Fruit fly (Drosophila melanogaster) whole organism, embryonic: Measurements from ENCODE around the gene CG1463.

Experiments used
- Abd-B ChIP-seq: fragments of 200-800 bp; sonication (Bioruptor generic); optimal IDR thresholded peaks from 2 replicates; lab custom pipeline; 2018; ENCODE audit warnings: missing biosample characterization, mild to moderate bottlenecking, missing genetic modification characterization, moderate library complexity
- Bdp1 ChIP-seq: fragments of 200-800 bp; sonication (Bioruptor generic); optimal IDR thresholded peaks from 3 replicates; lab custom pipeline; 2016; ENCODE audit warnings: missing biosample characterization, missing genetic modification characterization
- C15 ChIP-seq: fragments of 200-800 bp; sonication (Bioruptor generic); IDR thresholded peaks from 3 replicates; pipeline ENCODE4 v1.3.6; 2022; ENCODE audit warnings: missing biosample characterization, missing genetic modification characterization
- CG10209 ChIP-seq: fragments of 200-800 bp; sonication (Bioruptor generic); optimal IDR thresholded peaks from 3 replicates; lab custom pipeline; 2017; ENCODE audit warnings: missing biosample characterization, mild to moderate bottlenecking, missing genetic modification characterization, missing genetic modification reagents
- CG10321 ChIP-seq: fragments of 200-800 bp; sonication (Bioruptor generic); IDR thresholded peaks from 2 replicates; pipeline ENCODE4 v1.3.6; 2022; ENCODE audit warnings: missing biosample characterization, missing genetic modification characterization
- CG11560 ChIP-seq: fragments of 200-800 bp; sonication (Bioruptor generic); IDR thresholded peaks from 3 replicates; pipeline ENCODE4 v1.3.6; 2022; ENCODE audit warnings: missing biosample characterization, missing genetic modification characterization
- CG15011 ChIP-seq: fragments of 200-800 bp; sonication (Bioruptor generic); optimal IDR thresholded peaks from 3 replicates; lab custom pipeline; 2018; ENCODE audit warnings: missing biosample characterization, mild to moderate bottlenecking, missing genetic modification characterization
- CG15514 ChIP-seq: fragments of 200-800 bp; sonication (Bioruptor generic); optimal IDR thresholded peaks from 3 replicates; lab custom pipeline; 2017; ENCODE audit warnings: missing biosample characterization, missing genetic modification characterization, mild to moderate bottlenecking, moderate library complexity, missing genetic modification reagents
- CG1603 ChIP-seq: fragments of 200-800 bp; sonication (Bioruptor generic); optimal IDR thresholded peaks from 2 replicates; lab custom pipeline; 2019; ENCODE audit warnings: missing biosample characterization, mild to moderate bottlenecking, missing genetic modification characterization, moderate library complexity
- CG1647 ChIP-seq: fragments of 200-800 bp; sonication (Bioruptor generic); optimal IDR thresholded peaks from 3 replicates; lab custom pipeline; 2016; ENCODE audit warnings: missing biosample characterization, missing genetic modification characterization
- CG16863 ChIP-seq: fragments of 200-800 bp; sonication (Bioruptor generic); optimal IDR thresholded peaks from 3 replicates; lab custom pipeline; 2016; ENCODE audit warnings: missing biosample characterization, missing genetic modification characterization
- CG17912 ChIP-seq: fragments of 200-800 bp; sonication (Bioruptor generic); optimal IDR thresholded peaks from 2 replicates; lab custom pipeline; 2018; ENCODE audit warnings: missing biosample characterization, mild to moderate bottlenecking, missing genetic modification characterization
- CG18764 ChIP-seq: fragments of 200-800 bp; sonication (Bioruptor generic); optimal IDR thresholded peaks from 3 replicates; lab custom pipeline; 2016; ENCODE audit warnings: missing biosample characterization, missing genetic modification characterization
- CG3281 ChIP-seq: fragments of 200-800 bp; sonication (Bioruptor generic); optimal IDR thresholded peaks from 3 replicates; lab custom pipeline; 2017; ENCODE audit warnings: missing biosample characterization, mild to moderate bottlenecking, missing genetic modification characterization
- CG3726 ChIP-seq: fragments of 200-800 bp; sonication (Bioruptor generic); IDR thresholded peaks from 3 replicates; pipeline ENCODE4, ENCODE4 v1.3.6; 2022; ENCODE audit warnings: missing biosample characterization, missing genetic modification characterization
- CG4854 ChIP-seq: fragments of 200-800 bp; sonication (Bioruptor generic); optimal IDR thresholded peaks from 2 replicates; lab custom pipeline; 2016; ENCODE audit warnings: missing biosample characterization, missing genetic modification characterization, inconsistent platforms
- CG6689 ChIP-seq: fragments of 200-800 bp; sonication (Bioruptor generic); IDR thresholded peaks from 2 replicates; pipeline ENCODE4 v1.3.6; 2022; ENCODE audit warnings: missing biosample characterization, missing genetic modification characterization
- CG6765 ChIP-seq: fragments of 200-800 bp; sonication (Bioruptor generic); optimal IDR thresholded peaks from 3 replicates; lab custom pipeline; 2017; ENCODE audit warnings: missing biosample characterization, mild to moderate bottlenecking, missing genetic modification characterization
- CG6791 ChIP-seq: fragments of 200-800 bp; sonication (Bioruptor generic); IDR thresholded peaks from 3 replicates; pipeline ENCODE4 v1.3.6; 2022; ENCODE audit warnings: missing biosample characterization, missing genetic modification characterization; ENCODE audit not compliant: partially characterized antibody
- CG6813 ChIP-seq: fragments of 200-800 bp; sonication (Bioruptor generic); optimal IDR thresholded peaks from 2 replicates; lab custom pipeline; 2017; ENCODE audit warnings: missing biosample characterization, missing genetic modification characterization, mild to moderate bottlenecking, moderate library complexity, missing genetic modification reagents
- CG8478 ChIP-seq: fragments of >200 bp; optimal IDR thresholded peaks from 2 replicates; lab custom pipeline; 2018
- CHES-1-like ChIP-seq: fragments of 200-800 bp; sonication (Bioruptor generic); optimal IDR thresholded peaks from 2 replicates; lab custom pipeline; 2016; ENCODE audit warnings: missing biosample characterization, missing genetic modification characterization
- CoRest ChIP-seq: fragments of 200-800 bp; sonication (Bioruptor generic); optimal IDR thresholded peaks from 3 replicates; lab custom pipeline; 2018; ENCODE audit warnings: missing biosample characterization, mild to moderate bottlenecking, missing genetic modification characterization, moderate library complexity
- D19A ChIP-seq: fragments of 200-800 bp; optimal IDR thresholded peaks from 3 replicates; lab custom pipeline; 2019; ENCODE audit warnings: missing biosample characterization, mild to moderate bottlenecking, missing genetic modification characterization, moderate library complexity
- Deaf1 ChIP-seq: fragments of 200-800 bp; optimal IDR thresholded peaks from 3 replicates; lab custom pipeline; 2019; ENCODE audit warnings: missing biosample characterization, mild to moderate bottlenecking, missing genetic modification characterization, moderate library complexity
- Fer1 ChIP-seq: fragments of 200-800 bp; sonication (Bioruptor generic); optimal IDR thresholded peaks from 2 replicates; lab custom pipeline; 2017; ENCODE audit warnings: missing biosample characterization, mild to moderate bottlenecking, missing genetic modification characterization
- Fer2 ChIP-seq: fragments of 200-800 bp; sonication (Bioruptor generic); optimal IDR thresholded peaks from 2 replicates; lab custom pipeline; 2018; ENCODE audit warnings: missing biosample characterization, mild to moderate bottlenecking, missing genetic modification characterization, moderate library complexity
- MTF-1 ChIP-seq: fragments of 200-800 bp; sonication (Bioruptor generic); optimal IDR thresholded peaks from 2 replicates; lab custom pipeline; 2018; ENCODE audit warnings: missing biosample characterization, mild to moderate bottlenecking, missing genetic modification characterization, borderline replicate concordance
- Six4 ChIP-seq: fragments of 200-800 bp; sonication (Bioruptor generic); optimal IDR thresholded peaks from 2 replicates; lab custom pipeline; 2016; ENCODE audit warnings: missing biosample characterization, missing genetic modification characterization
- aop ChIP-seq: fragments of 200-800 bp; sonication (Bioruptor generic); IDR thresholded peaks from 2 replicates; pipeline ENCODE4 v1.3.6; 2022; ENCODE audit warnings: missing biosample characterization, missing genetic modification characterization
- cad ChIP-seq: fragments of >200 bp; optimal IDR thresholded peaks from 2 replicates; lab custom pipeline; 2017; ENCODE audit warnings: missing biosample characterization, missing genetic modification characterization
- chif ChIP-seq, 2 experiments: fragments of 200-800 bp; sonication (Bioruptor generic); optimal IDR thresholded peaks; 3 replicates each; lab custom pipeline; 2016; ENCODE audit warnings: missing biosample characterization in 2 of 2, missing genetic modification characterization in 2 of 2
- ci ChIP-seq: fragments of 200-800 bp; sonication (Bioruptor generic); IDR thresholded peaks from 3 replicates; pipeline ENCODE4 v1.3.6; 2022; ENCODE audit warnings: missing biosample characterization, missing genetic modification characterization
- crol ChIP-seq: fragments of 200-800 bp; sonication (Bioruptor generic); IDR thresholded peaks from 2 replicates; pipeline ENCODE4 v1.3.6; 2022; ENCODE audit warnings: missing biosample characterization, missing genetic modification characterization
- dati ChIP-seq: fragments of 200-800 bp; sonication (Bioruptor generic); IDR thresholded peaks from 2 replicates; pipeline ENCODE4 v1.3.6; 2022; ENCODE audit warnings: missing biosample characterization, missing genetic modification characterization
- dm ChIP-seq: fragments of 200-800 bp; sonication (Bioruptor generic); optimal IDR thresholded peaks from 3 replicates; lab custom pipeline; 2016; ENCODE audit warnings: missing biosample characterization, missing genetic modification characterization
- dpn ChIP-seq, 2 experiments: fragments of 200-800 bp; sonication (Bioruptor generic); optimal IDR thresholded peaks; 3 replicates each; lab custom pipeline; 2016; ENCODE audit warnings: missing biosample characterization in 2 of 2, missing genetic modification characterization in 2 of 2
- ewg ChIP-seq: fragments of 200-800 bp; sonication (Bioruptor generic); optimal IDR thresholded peaks from 3 replicates; lab custom pipeline; 2017; ENCODE audit warnings: mild to moderate bottlenecking, missing biosample characterization, missing genetic modification reagents, missing genetic modification characterization
- eyg ChIP-seq: fragments of 200-800 bp; sonication (Bioruptor generic); optimal IDR thresholded peaks from 3 replicates; lab custom pipeline; 2016; ENCODE audit warnings: missing biosample characterization, missing genetic modification characterization
- fu2 ChIP-seq: fragments of 200-800 bp; sonication (Bioruptor generic); optimal IDR thresholded peaks from 2 replicates; lab custom pipeline; 2016; ENCODE audit warnings: missing biosample characterization, missing genetic modification characterization
- ind ChIP-seq: fragments of 200-800 bp; sonication (Bioruptor generic); optimal IDR thresholded peaks from 3 replicates; lab custom pipeline; 2016; ENCODE audit warnings: missing biosample characterization, missing genetic modification characterization
- klu ChIP-seq: fragments of 200-800 bp; sonication (Bioruptor generic); IDR thresholded peaks from 2 replicates; pipeline ENCODE4 v1.3.6; 2022; ENCODE audit warnings: missing biosample characterization, missing genetic modification characterization
- lola ChIP-seq, 3 experiments: fragments of >200 bp in 2 of 3; fragments of 200-800 bp in 1 of 3; sonication (Bioruptor generic) in 1 of 3; optimal IDR thresholded peaks; 2 replicates each; lab custom pipeline; 2017 to 2019; ENCODE audit warnings: missing biosample characterization in 3 of 3, missing genetic modification characterization in 3 of 3, mild to moderate bottlenecking in 1 of 3, moderate library complexity in 1 of 3
- mam ChIP-seq: fragments of 200-800 bp; sonication (Bioruptor generic); optimal IDR thresholded peaks from 3 replicates; lab custom pipeline; 2016; ENCODE audit warnings: missing biosample characterization, missing genetic modification characterization
- mirr ChIP-seq: fragments of 200-800 bp; sonication (Bioruptor generic); optimal IDR thresholded peaks from 3 replicates; lab custom pipeline; 2018; ENCODE audit warnings: missing biosample characterization, mild to moderate bottlenecking, missing genetic modification characterization
- odd ChIP-seq: fragments of 200-800 bp; sonication (Bioruptor generic); optimal IDR thresholded peaks from 2 replicates; lab custom pipeline; 2017; ENCODE audit warnings: missing biosample characterization, mild to moderate bottlenecking, missing genetic modification characterization
- pita ChIP-seq: fragments of 200-800 bp; sonication (Bioruptor generic); optimal IDR thresholded peaks from 2 replicates; lab custom pipeline; 2017; ENCODE audit warnings: missing biosample characterization, mild to moderate bottlenecking, missing genetic modification characterization
- row ChIP-seq: fragments of 200-800 bp; sonication (Bioruptor generic); IDR thresholded peaks from 3 replicates; pipeline ENCODE4 v1.3.6; 2022; ENCODE audit warnings: missing biosample characterization, missing genetic modification characterization
- seq ChIP-seq: fragments of 200-800 bp; sonication (Bioruptor generic); IDR thresholded peaks from 2 replicates; pipeline ENCODE4 v1.3.6; 2022; ENCODE audit warnings: missing biosample characterization, missing genetic modification characterization
- tx ChIP-seq: fragments of 200-800 bp; sonication (Bioruptor generic); optimal IDR thresholded peaks from 2 replicates; lab custom pipeline; 2016; ENCODE audit warnings: missing biosample characterization, missing genetic modification characterization
- vfl ChIP-seq: fragments of 200-800 bp; sonication (Bioruptor generic); optimal IDR thresholded peaks from 2 replicates; lab custom pipeline; 2016; ENCODE audit warnings: missing biosample characterization, missing genetic modification characterization
- vvl ChIP-seq: fragments of 200-800 bp; sonication (Bioruptor generic); IDR thresholded peaks from 2 replicates; pipeline ENCODE4 v1.3.6; 2022; ENCODE audit warnings: missing biosample characterization, missing genetic modification characterization

The CG1463 gene

DNA sequence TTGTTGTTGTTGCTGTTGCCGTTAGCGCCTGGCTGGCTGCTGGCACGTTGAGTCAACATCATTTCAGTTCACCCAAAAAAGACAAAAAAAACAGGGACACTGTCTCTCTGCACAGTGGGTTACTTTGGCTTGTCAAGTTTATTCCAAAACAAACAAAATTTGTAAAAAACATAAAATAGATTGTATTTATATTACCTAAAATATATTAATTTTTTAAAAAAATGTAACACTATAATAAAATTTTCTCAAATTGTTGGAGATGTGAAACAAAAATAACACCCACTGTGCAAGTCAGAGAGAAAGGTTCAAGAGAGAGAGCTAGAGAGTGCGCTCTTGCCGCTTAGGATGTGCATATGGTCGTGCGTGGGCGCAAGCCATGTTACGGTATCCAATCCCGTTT, 43.8 kb downstream of the CG1463 start (continued):
- TF ChIP-seq CG17912 (no peak), CG15011 (peak; percentile 66), CG18764 (GFP tag; lab: Kevin White, UChicago) (no peak), CG1647 (GFP tag; lab: Kevin White, UChicago) (no peak), Deaf1 (tag; lab: Kevin White, UChicago) (no peak), aop (GFP tag; lab: Robert Waterston, UW) (no peak), Fer2 (tag; lab: Kevin White, UChicago) (peak; percentile 86), C15 (GFP tag; lab: Robert Waterston, UW) (peak; percentile 60; the same call in 1 of the 3 replicates), CG10209 (GFP tag; lab: Kevin White, UChicago) (peak; percentile 75), CG1603 (tag; lab: Kevin White, UChicago) (no peak), ewg (GFP tag; lab: Kevin White, UChicago) (peak; percentile 57), dm (no peak), CG3281 (peak; percentile 87), fu2 (GFP tag; lab: Kevin White, UChicago) (no peak), chif (GFP tag; optimal IDR thresholded peaks at IDR 0.05; lab: Kevin White, UChicago) (no peak), CG11560 (peak; percentile 46; the same call in 1 of the 3 replicates), CG8478 (lab: Kevin White, UChicago) (no peak), odd (peak; percentile 68), CG6813 (GFP tag; lab: Kevin White, UChicago) (peak; percentile 85), mam (no peak), CG10321 (no peak), MTF-1 (GFP tag; lab: Kevin White, UChicago) (peak; percentile 54), CoRest (peak; percentile 73), lola (GFP tag; optimal IDR thresholded peaks at IDR 0.05; lab: Kevin White, UChicago) (peak in 1 of 3 experiments; percentile 28), CG3726 (GFP tag; lab: Robert Waterston, UW) (0 out of 3 replicates have a peak, but pooled peaks have one; percentile 45), pita (GFP tag; lab: Kevin White, UChicago) (no peak), Fer1 (GFP tag; lab: Kevin White, UChicago) (peak; percentile 96), Six4 (GFP tag; lab: Kevin White, UChicago) (peak; percentile 21), ci (GFP tag; lab: Robert Waterston, UW) (peak; percentile 77; the same call in 2 of the 3 replicates), dati (GFP tag; lab: Robert Waterston, UW) (no peak), CG6791 (no peak), D19A (tag; lab: Kevin White, UChicago) (peak; percentile 74), CG6689 (GFP tag; lab: Robert Waterston, UW) (peak; percentile 81), Abd-B (GFP tag; lab: Kevin White, UChicago) (peak; percentile 59), ind (GFP tag; lab: Kevin White, UChicago) (peak; percentile 63), CG15514 (GFP tag; lab: Kevin White, UChicago) (peak; percentile 79), tx (GFP tag; lab: Kevin White, UChicago) (no peak), crol (no peak), vfl (GFP tag; lab: Kevin White, UChicago) (no peak), mirr (GFP tag; lab: Kevin White, UChicago) (no peak), CHES-1-like (GFP tag; lab: Kevin White, UChicago) (no peak), CG6765 (GFP tag; lab: Kevin White, UChicago) (peak; percentile 80), CG4854 (GFP tag; lab: Kevin White, UChicago) (no peak), Bdp1 (GFP tag; lab: Kevin White, UChicago) (no peak), klu (GFP tag; lab: Robert Waterston, UW) (peak; percentile 38; the same call in 1 of the 2 replicates), cad (GFP tag; lab: Kevin White, UChicago) (no peak), vvl (GFP tag; lab: Robert Waterston, UW) (peak; percentile 87), eyg (no peak), row (peak; percentile 84), CG16863 (GFP tag; lab: Kevin White, UChicago) (no peak), dpn (GFP tag; optimal IDR thresholded peaks at IDR 0.05; lab: Kevin White, UChicago) (peak in 1 of 2 experiments; percentile 57), seq (GFP tag; lab: Robert Waterston, UW) (peak; percentile 81)
